Worm (Caenorhabditis elegans) whole organism, L4 larva: Measurements from ENCODE around the gene K06H6.1.

Experiments
- ZK546.5 ChIP-seq, 2 experiments: sonication (generic microtip); optimal IDR thresholded peaks; 2 replicates each; lab custom pipeline; 2017; ENCODE audit warnings: missing biosample characterization in 2 of 2, missing genetic modification characterization in 2 of 2
- ceh-82 ChIP-seq: sonication (generic microtip); optimal IDR thresholded peaks from 2 replicates; lab custom pipeline; 2017; ENCODE audit warnings: missing biosample characterization, missing genetic modification characterization
- dpl-1 ChIP-seq: fragments of 150-350 bp; optimal IDR thresholded peaks from 2 replicates; lab custom pipeline; 2014; ENCODE audit warnings: missing biosample characterization, missing genetic modification reagents, missing genetic modification characterization
- fkh-10 ChIP-seq: fragments of 150-350 bp; optimal IDR thresholded peaks from 2 replicates; lab custom pipeline; 2014; ENCODE audit warnings: missing biosample characterization, missing genetic modification reagents, missing genetic modification characterization
- lin-39 ChIP-seq: fragments of 150-350 bp; optimal IDR thresholded peaks from 2 replicates; lab custom pipeline; 2014; ENCODE audit warnings: missing biosample characterization, missing genetic modification reagents, missing genetic modification characterization
- lsy-2 ChIP-seq, 2 experiments: fragments of 150-350 bp in 1 of 2; sonication (generic microtip) in 1 of 2; optimal IDR thresholded peaks; 2 replicates each; lab custom pipeline; 2014 to 2017; ENCODE audit warnings: missing biosample characterization in 2 of 2, missing genetic modification characterization in 2 of 2
- nhr-11 ChIP-seq: fragments of 150-350 bp; optimal IDR thresholded peaks from 2 replicates; lab custom pipeline; 2014; ENCODE audit warnings: missing biosample characterization, missing genetic modification characterization
- nhr-41 ChIP-seq: fragments of 200-800 bp; sonication (Bioruptor generic); IDR thresholded peaks from 2 replicates; pipeline ENCODE4 v1.3.6; 2022; ENCODE audit warnings: missing genetic modification reagents, missing genetic modification characterization, missing compliant biosample characterization
- nhr-6 ChIP-seq: fragments of 150-350 bp; optimal IDR thresholded peaks from 2 replicates; lab custom pipeline; 2014; ENCODE audit warnings: missing biosample characterization, missing genetic modification characterization
- pha-4 ChIP-seq, 2 experiments: fragments of 150-350 bp in 1 of 2; fragments of 200-800 bp in 1 of 2; sonication (Bioruptor generic) in 1 of 2; IDR thresholded peaks in 1 of 2; optimal IDR thresholded peaks in 1 of 2; 2 replicates each; pipeline versions ENCODE4 v1.3.6 to Lab custom; 2014 to 2022; ENCODE audit warnings: missing genetic modification characterization in 2 of 2, missing genetic modification reagents in 2 of 2, missing biosample characterization in 1 of 2, missing compliant biosample characterization in 1 of 2
- zfp-2 ChIP-seq: sonication (generic microtip); optimal IDR thresholded peaks from 2 replicates; lab custom pipeline; 2016; ENCODE audit warnings: mild to moderate bottlenecking, missing genetic modification characterization, missing compliant biosample characterization
- ztf-11 ChIP-seq: fragments of 150-350 bp; optimal IDR thresholded peaks from 2 replicates; lab custom pipeline; 2014; ENCODE audit warnings: missing biosample characterization, missing genetic modification characterization

DNA sequence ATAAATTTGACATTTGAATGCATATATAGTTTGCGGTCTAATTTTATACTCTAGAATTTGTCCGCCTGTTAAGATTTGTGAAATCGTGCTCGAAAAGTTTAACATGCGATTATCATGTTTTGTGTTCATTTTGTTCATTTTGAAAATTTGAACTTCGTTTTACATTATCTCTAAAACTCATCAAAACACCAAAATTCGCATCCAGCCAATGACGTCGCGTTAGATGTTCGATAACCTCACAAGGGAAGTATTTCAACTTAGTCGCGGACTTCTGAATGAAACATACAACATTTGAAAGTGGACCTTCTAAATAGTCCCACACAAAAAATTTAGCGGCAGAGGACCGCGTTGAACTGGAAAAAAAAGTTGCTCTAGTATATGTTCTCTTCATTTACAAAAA, 46.4 kb upstream of the K06H6.1 start:
- TF ChIP-seq zfp-2 (tag; lab: Kevin White, UChicago) (no peak), nhr-6 (no peak), ztf-11 (no peak), ceh-82 (tag; lab: Kevin White, UChicago) (no peak), nhr-11 (tag; lab: Kevin White, UChicago) (no peak), ZK546.5 (tag; optimal IDR thresholded peaks at IDR 0.05; lab: Kevin White, UChicago) (no peak), nhr-41 (GFP tag; lab: Robert Waterston, UW) (no peak), fkh-10 (GFP tag; lab: Kevin White, UChicago) (no peak), dpl-1 (GFP tag; lab: Kevin White, UChicago) (no peak), lsy-2 (tag; optimal IDR thresholded peaks at IDR 0.05; lab: Kevin White, UChicago) (no peak), lin-39 (tag; lab: Kevin White, UChicago) (no peak), pha-4 (GFP tag; IDR thresholded peaks at IDR 0.05; lab: Robert Waterston, UW) (no peak), pha-4 (tag; optimal IDR thresholded peaks at IDR 0.05; lab: Kevin White, UChicago) (no peak)
